Worm (Caenorhabditis elegans) whole organism, L3 larva: ENCODE data around the gene acds-10.
A peak's percentile ranks its signal among the peaks of the same experiment; 100 is the strongest.

ENCODE experiments used
- R02D3.7 ChIP-seq: fragments of 150-350 bp; optimal IDR thresholded peaks from 2 replicates; lab custom pipeline; 2014; ENCODE audit warnings: missing biosample characterization, missing genetic modification characterization
- ama-1 ChIP-seq: fragments of 150-350 bp; optimal IDR thresholded peaks from 2 replicates; lab custom pipeline; 2018
- ceh-28 ChIP-seq: fragments of 150-350 bp; optimal IDR thresholded peaks from 2 replicates; lab custom pipeline; 2014; ENCODE audit warnings: missing biosample characterization, missing genetic modification reagents, missing genetic modification characterization
- ceh-82 ChIP-seq: fragments of 150-350 bp; optimal IDR thresholded peaks from 2 replicates; lab custom pipeline; 2014; ENCODE audit warnings: missing biosample characterization, missing genetic modification characterization
- ceh-9 ChIP-seq: sonication (generic microtip); optimal IDR thresholded peaks from 2 replicates; lab custom pipeline; 2018; ENCODE audit warnings: missing biosample characterization, missing genetic modification characterization
- daf-12 ChIP-seq: fragments of 150-350 bp; optimal IDR thresholded peaks from 2 replicates; lab custom pipeline; 2014; ENCODE audit warnings: missing biosample characterization, missing genetic modification reagents, missing genetic modification characterization
- egl-27 ChIP-seq: sonication (generic microtip); optimal IDR thresholded peaks from 4 replicates; lab custom pipeline; 2017; ENCODE audit warnings: missing biosample characterization, missing genetic modification reagents, missing genetic modification characterization
- elt-1 ChIP-seq: fragments of 150-350 bp; optimal IDR thresholded peaks from 2 replicates; lab custom pipeline; 2014; ENCODE audit warnings: missing biosample characterization, missing genetic modification characterization
- elt-2 ChIP-seq: sonication (generic microtip); optimal IDR thresholded peaks from 2 replicates; lab custom pipeline; 2016; ENCODE audit warnings: missing genetic modification reagents, mild to moderate bottlenecking, missing genetic modification characterization, missing compliant biosample characterization
- elt-3 ChIP-seq, 3 experiments: fragments of 150-350 bp in 1 of 3; sonication (generic microtip) in 2 of 3; optimal IDR thresholded peaks; 2 replicates in 2 of 3; 4 replicates in 1 of 3; lab custom pipeline; 2014 to 2017; ENCODE audit warnings: missing biosample characterization in 3 of 3, missing genetic modification characterization in 3 of 3
- eor-1 ChIP-seq, 2 experiments: fragments of 150-350 bp; optimal IDR thresholded peaks; 2 replicates each; lab custom pipeline; 2014 to 2018; ENCODE audit warnings: missing biosample characterization in 2 of 2, missing genetic modification characterization in 2 of 2
- fkh-10 ChIP-seq: sonication (generic microtip); optimal IDR thresholded peaks from 2 replicates; lab custom pipeline; 2017; ENCODE audit warnings: missing biosample characterization, missing genetic modification reagents, missing genetic modification characterization
- fkh-2 ChIP-seq: fragments of 150-350 bp; optimal IDR thresholded peaks from 2 replicates; lab custom pipeline; 2014; ENCODE audit warnings: missing biosample characterization, missing genetic modification reagents, missing genetic modification characterization
- fos-1 ChIP-seq: fragments of 150-350 bp; optimal IDR thresholded peaks from 2 replicates; lab custom pipeline; 2014; ENCODE audit warnings: missing biosample characterization, missing genetic modification characterization
- hmg-11 ChIP-seq: sonication (generic microtip); optimal IDR thresholded peaks from 2 replicates; lab custom pipeline; 2016; ENCODE audit warnings: missing genetic modification characterization, missing compliant biosample characterization
- jun-1 ChIP-seq: fragments of 150-350 bp; optimal IDR thresholded peaks from 2 replicates; lab custom pipeline; 2014; ENCODE audit warnings: missing biosample characterization, missing genetic modification reagents, missing genetic modification characterization
- lin-15B ChIP-seq: fragments of 150-350 bp; optimal IDR thresholded peaks from 2 replicates; lab custom pipeline; 2014; ENCODE audit warnings: missing biosample characterization, missing genetic modification characterization
- lsy-12 ChIP-seq: sonication (generic microtip); optimal IDR thresholded peaks from 2 replicates; lab custom pipeline; 2016; ENCODE audit warnings: mild to moderate bottlenecking, missing genetic modification characterization, missing compliant biosample characterization
- mdl-1 ChIP-seq: fragments of 150-350 bp; optimal IDR thresholded peaks from 2 replicates; lab custom pipeline; 2014; ENCODE audit warnings: missing biosample characterization, missing genetic modification characterization
- mml-1 ChIP-seq: fragments of 150-350 bp; sonication (generic microtip); optimal IDR thresholded peaks from 3 replicates; lab custom pipeline; 2014; ENCODE audit warnings: missing biosample characterization, missing genetic modification characterization
- nfya-1 ChIP-seq: sonication (generic microtip); optimal IDR thresholded peaks from 2 replicates; lab custom pipeline; 2017; ENCODE audit warnings: missing genetic modification characterization, mild to moderate bottlenecking, missing compliant biosample characterization, antibody characterized with exemption, moderate library complexity; ENCODE audit not compliant: insufficient read depth
- nhr-11 ChIP-seq: fragments of 150-350 bp; optimal IDR thresholded peaks from 2 replicates; lab custom pipeline; 2014; ENCODE audit warnings: missing biosample characterization, missing genetic modification characterization
- nhr-12 ChIP-seq: fragments of 150-350 bp; optimal IDR thresholded peaks from 2 replicates; lab custom pipeline; 2014; ENCODE audit warnings: missing biosample characterization, missing genetic modification characterization
- nhr-23 ChIP-seq: fragments of 150-350 bp; optimal IDR thresholded peaks from 2 replicates; lab custom pipeline; 2014; ENCODE audit warnings: missing biosample characterization, missing genetic modification reagents, missing genetic modification characterization
- nhr-237 ChIP-seq: fragments of 150-350 bp; optimal IDR thresholded peaks from 2 replicates; lab custom pipeline; 2014; ENCODE audit warnings: missing biosample characterization, missing genetic modification characterization
- nhr-25 ChIP-seq: sonication (generic microtip); optimal IDR thresholded peaks from 2 replicates; lab custom pipeline; 2017; ENCODE audit warnings: missing biosample characterization, missing genetic modification characterization
- nhr-28 ChIP-seq: fragments of 150-350 bp; optimal IDR thresholded peaks from 2 replicates; lab custom pipeline; 2014; ENCODE audit warnings: missing biosample characterization, missing genetic modification characterization
- nhr-43 ChIP-seq: sonication (generic microtip); optimal IDR thresholded peaks from 2 replicates; lab custom pipeline; 2016; ENCODE audit warnings: mild to moderate bottlenecking, missing genetic modification characterization, missing compliant biosample characterization; ENCODE audit not compliant: poor library complexity, severe bottlenecking
- nhr-67 ChIP-seq: fragments of 150-350 bp; optimal IDR thresholded peaks from 2 replicates; lab custom pipeline; 2014; ENCODE audit warnings: missing biosample characterization, missing genetic modification characterization
- nhr-76 ChIP-seq: fragments of 150-350 bp; sonication (generic microtip); optimal IDR thresholded peaks from 5 replicates; lab custom pipeline; 2014; ENCODE audit warnings: missing biosample characterization, missing genetic modification characterization
- nhr-77 ChIP-seq: fragments of 150-350 bp; optimal IDR thresholded peaks from 2 replicates; lab custom pipeline; 2014; ENCODE audit warnings: missing biosample characterization, missing genetic modification characterization
- pha-4 ChIP-seq: fragments of 150-350 bp; optimal IDR thresholded peaks from 2 replicates; lab custom pipeline; 2014; ENCODE audit warnings: missing biosample characterization, missing genetic modification reagents, missing genetic modification characterization
- pqm-1 ChIP-seq: fragments of 150-350 bp; optimal IDR thresholded peaks from 2 replicates; lab custom pipeline; 2017; ENCODE audit warnings: missing biosample characterization, missing genetic modification characterization, inconsistent platforms
- skn-1 ChIP-seq: fragments of 150-350 bp; optimal IDR thresholded peaks from 2 replicates; lab custom pipeline; 2014; ENCODE audit warnings: missing biosample characterization, missing genetic modification characterization
- snpc-4 ChIP-seq: fragments of 150-350 bp; optimal IDR thresholded peaks from 2 replicates; lab custom pipeline; 2014; ENCODE audit warnings: missing biosample characterization, missing genetic modification characterization
- unc-39 ChIP-seq: sonication (generic microtip); optimal IDR thresholded peaks from 4 replicates; lab custom pipeline; 2017; ENCODE audit warnings: missing biosample characterization, missing genetic modification characterization
- unc-62 ChIP-seq: fragments of 150-350 bp; sonication (generic microtip); optimal IDR thresholded peaks from 4 replicates; lab custom pipeline; 2014; ENCODE audit warnings: missing biosample characterization, missing genetic modification reagents, missing genetic modification characterization
- zag-1 ChIP-seq: fragments of 150-350 bp; optimal IDR thresholded peaks from 2 replicates; lab custom pipeline; 2014; ENCODE audit warnings: missing biosample characterization, missing genetic modification characterization

acds-10 gene

DNA sequence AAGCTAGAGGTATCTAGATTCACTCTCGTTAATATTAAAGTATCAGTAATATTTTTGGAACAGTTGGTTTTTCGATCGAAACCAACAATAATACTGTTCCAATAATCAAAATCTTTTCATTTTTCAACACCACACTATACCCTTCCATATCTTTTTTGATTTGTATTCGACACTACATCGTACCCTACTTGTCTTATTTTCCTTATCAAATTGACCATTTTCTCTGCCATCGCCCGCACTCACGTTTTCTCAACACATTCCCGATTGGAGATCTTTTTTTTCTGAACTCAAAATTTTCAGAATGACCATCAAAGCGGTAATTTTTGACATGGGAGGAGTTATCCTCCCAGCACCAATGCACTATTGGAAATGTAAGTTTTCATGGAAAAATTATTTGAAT is at the start of gene acds-10:
Gene acds-10, plus strand, starts transcription at position 301 of the 400 bp plus-strand sequence.
- TF ChIP-seq nhr-12 (tag; lab: Kevin White, UChicago) = no peak
- TF ChIP-seq nhr-25 (tag; lab: Kevin White, UChicago) = no peak
- TF ChIP-seq jun-1 (tag; lab: Kevin White, UChicago) = no peak
- no peak for TF ChIP-seq mdl-1 (tag; lab: Kevin White, UChicago)
- TF ChIP-seq eor-1 (tag; optimal IDR thresholded peaks at IDR 0.05; lab: Kevin White, UChicago) = no peak
- TF ChIP-seq zag-1 = no peak
- no peak for TF ChIP-seq unc-39 (tag; lab: Kevin White, UChicago)
- TF ChIP-seq R02D3.7 = no peak
- TF ChIP-seq snpc-4 (tag; lab: Kevin White, UChicago) = no peak
- TF ChIP-seq unc-62 (GFP tag; lab: Kevin White, UChicago) = no peak
- TF ChIP-seq elt-2 (tag; lab: Kevin White, UChicago) = peak; percentile 31
- TF ChIP-seq nhr-28 (tag; lab: Kevin White, UChicago) = no peak
- TF ChIP-seq ceh-9 (tag; lab: Kevin White, UChicago) = no peak
- TF ChIP-seq pqm-1 = peak; percentile 36
- TF ChIP-seq fkh-10 (GFP tag; lab: Kevin White, UChicago) = no peak
- no peak for TF ChIP-seq lsy-12 (tag; lab: Kevin White, UChicago)

DNA sequence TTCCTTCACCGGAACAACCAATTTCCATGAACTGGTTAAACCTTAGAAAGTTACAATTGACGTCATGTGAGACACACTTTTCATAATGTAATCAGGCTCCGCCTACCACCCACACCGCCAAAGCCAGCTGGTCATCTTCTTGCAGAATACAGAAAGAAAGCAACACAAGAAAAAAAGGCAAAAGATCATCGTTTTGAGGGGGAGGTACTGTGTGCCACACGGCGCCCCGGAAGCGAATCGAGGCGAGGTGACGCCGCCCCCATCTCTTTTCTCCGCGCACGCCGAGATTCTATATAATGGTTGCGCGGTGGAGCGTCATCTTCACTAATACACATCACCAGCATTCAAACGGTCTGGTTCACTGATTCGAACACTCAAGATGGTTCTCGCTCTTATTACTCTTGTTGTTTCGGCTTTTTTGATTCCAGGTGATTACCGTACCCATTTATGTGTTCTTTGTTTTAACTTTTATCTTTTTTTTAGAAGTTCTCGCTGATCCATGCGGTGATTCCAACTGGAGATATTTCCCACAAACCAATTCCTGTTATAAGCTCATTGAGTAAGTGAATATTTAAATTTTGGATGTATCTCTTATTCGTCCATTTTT is 47.7 kb upstream of the acds-10 start, which contains the start of gene clec-1:
Gene clec-1, plus strand, starts transcription at position 320 of the 607 bp plus-strand sequence.
- no peak for TF ChIP-seq nhr-43 (tag; lab: Kevin White, UChicago)
- peak; percentile 56 for TF ChIP-seq ama-1 (lab: Kevin White, UChicago)
- TF ChIP-seq, all 47 proteins: peak for 1

DNA sequence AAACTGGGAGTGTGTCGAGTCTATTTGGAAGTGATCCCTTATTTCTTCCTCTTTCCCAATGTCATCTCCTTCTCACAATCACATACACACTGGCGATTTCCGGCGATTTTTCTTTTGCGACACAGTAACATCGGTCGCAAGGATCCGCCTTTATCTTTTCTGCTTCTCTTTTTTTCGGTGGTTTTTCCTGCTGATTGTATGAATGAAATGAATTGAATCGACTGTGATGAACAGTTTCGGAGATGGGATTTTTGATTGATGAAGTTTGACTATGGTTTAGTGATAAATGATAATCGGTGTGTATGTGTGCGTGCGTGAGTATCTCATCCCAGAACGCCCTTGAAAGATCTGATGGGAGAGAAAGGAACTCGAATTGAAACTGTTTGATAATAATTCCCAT is 46.5 kb upstream of the acds-10 start:
- TF ChIP-seq pqm-1 (no peak), fkh-2 (tag; lab: Kevin White, UChicago) (no peak), nhr-11 (tag; lab: Kevin White, UChicago) (no peak), mdl-1 (tag; lab: Kevin White, UChicago) (peak; percentile 14), lin-15B (tag; lab: Kevin White, UChicago) (no peak), unc-39 (tag; lab: Kevin White, UChicago) (no peak), nhr-77 (tag; lab: Kevin White, UChicago) (no peak), nhr-67 (tag; lab: Kevin White, UChicago) (no peak), fkh-10 (GFP tag; lab: Kevin White, UChicago) (no peak), hmg-11 (no peak), jun-1 (tag; lab: Kevin White, UChicago) (no peak), nhr-76 (tag; lab: Kevin White, UChicago) (no peak), nhr-237 (tag; lab: Kevin White, UChicago) (no peak), nhr-25 (tag; lab: Kevin White, UChicago) (no peak), mml-1 (tag; lab: Kevin White, UChicago) (no peak), nhr-23 (tag; lab: Kevin White, UChicago) (peak; percentile 40), pha-4 (tag; lab: Kevin White, UChicago) (no peak), ama-1 (lab: Kevin White, UChicago) (peak; percentile 72), elt-3 (tag; optimal IDR thresholded peaks at IDR 0.05; lab: Kevin White, UChicago) (peak in 2 of 3 experiments; percentile 45 to 90), unc-62 (GFP tag; lab: Kevin White, UChicago) (no peak), nfya-1 (tag; lab: Kevin White, UChicago) (no peak), ceh-28 (tag; lab: Kevin White, UChicago) (no peak), egl-27 (tag; lab: Kevin White, UChicago) (no peak), skn-1 (tag; lab: Kevin White, UChicago) (no peak), ceh-82 (tag; lab: Kevin White, UChicago) (no peak), snpc-4 (tag; lab: Kevin White, UChicago) (no peak), elt-1 (no peak), eor-1 (tag; optimal IDR thresholded peaks at IDR 0.05; lab: Kevin White, UChicago) (no peak), nhr-12 (tag; lab: Kevin White, UChicago) (no peak), fos-1 (tag; lab: Kevin White, UChicago) (no peak), daf-12 (tag; lab: Kevin White, UChicago) (no peak), R02D3.7 (peak; percentile 0)
- TF ChIP-seq, all 47 proteins: peak for 5
